Fruit fly (Drosophila melanogaster): Measurements from ENCODE around the gene CG32815.

CG32815 gene

DNA sequence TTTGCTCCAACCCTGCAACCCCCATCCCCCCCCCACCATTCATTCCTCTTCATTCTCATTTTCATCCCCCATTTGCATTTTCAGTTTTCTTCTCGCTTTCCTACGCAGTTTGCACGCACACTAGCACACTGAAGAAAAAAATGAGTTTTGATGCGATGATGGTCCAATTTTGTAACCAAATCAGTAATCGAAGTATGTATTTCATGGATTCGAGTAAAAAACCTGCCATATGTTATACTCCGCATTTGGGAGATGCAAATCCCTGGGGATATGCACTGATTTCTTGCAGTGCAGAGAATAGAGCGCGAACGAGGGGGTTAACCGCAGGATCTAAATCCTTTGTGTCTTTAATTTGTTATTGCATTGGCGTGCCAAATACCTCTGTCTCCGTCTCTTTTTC is 23.6 kb downstream of the CG32815 start (continued):
- TF ChIP-seq CG34422 (GFP tag; IDR thresholded peaks at IDR 0.05) (peak; percentile 61; the same call in 2 of the 3 replicates), Dip3 (GFP tag; optimal IDR thresholded peaks at IDR 0.05) (peak; percentile 28), CG8281 (tag; optimal IDR thresholded peaks at IDR 0.05) (peak; percentile 12), HLH3B (GFP tag; IDR thresholded peaks at IDR 0.05) (peak; percentile 71), tgo (GFP tag; IDR thresholded peaks at IDR 0.05) (peak; percentile 55; the same call in 2 of the 3 replicates), CG15696 (tag; optimal IDR thresholded peaks at IDR 0.05) (no peak), CG1024 (GFP tag; IDR thresholded peaks at IDR 0.05) (peak; percentile 55; the same call in 1 of the 2 replicates), Gug (GFP tag; IDR thresholded peaks at IDR 0.05) (peak; percentile 54; the same call in 2 of the 4 replicates), CG8089 (GFP tag; optimal IDR thresholded peaks at IDR 0.05) (peak; percentile 33), maf-S (GFP tag; optimal IDR thresholded peaks at IDR 0.05) (peak; percentile 6), ranshi (GFP tag; IDR thresholded peaks at IDR 0.05) (peak; percentile 59), Eip74EF (GFP tag; optimal IDR thresholded peaks at IDR 0.05) (no peak), Oaz (GFP tag; IDR thresholded peaks at IDR 0.05) (no peak), repo (GFP tag; optimal IDR thresholded peaks at IDR 0.05) (peak; percentile 2), CG18599 (GFP tag; optimal IDR thresholded peaks at IDR 0.05) (peak; percentile 81), zen2 (GFP tag; IDR thresholded peaks at IDR 0.05; ENCODE audit: partially characterized antibody) (no peak), CG9215 (GFP tag; IDR thresholded peaks at IDR 0.05) (peak; percentile 61), CG32532 (GFP tag; IDR thresholded peaks at IDR 0.05) (peak; percentile 65), lmd (GFP tag; IDR thresholded peaks at IDR 0.05) (peak; percentile 73), gcm2 (GFP tag; optimal IDR thresholded peaks at IDR 0.05) (no peak), da (GFP tag; optimal IDR thresholded peaks at IDR 0.05) (no peak), dm (GFP tag; optimal IDR thresholded peaks at IDR 0.05) (no peak), stc (GFP tag; IDR thresholded peaks at IDR 0.05) (peak; percentile 65; the same call in 1 of the 2 replicates), CG3407 (GFP tag; optimal IDR thresholded peaks at IDR 0.05) (no peak), Hmr (GFP tag; optimal IDR thresholded peaks at IDR 0.05) (peak; percentile 65), CG31365 (tag; optimal IDR thresholded peaks at IDR 0.05) (peak; percentile 15), CG12219 (GFP tag; optimal IDR thresholded peaks at IDR 0.05) (peak; percentile 57), CG4730 (GFP tag; IDR thresholded peaks at IDR 0.05) (peak; percentile 51; the same call in 1 of the 2 replicates), CG7839 (tag; optimal IDR thresholded peaks at IDR 0.05) (peak; percentile 74), mam (GFP tag; optimal IDR thresholded peaks at IDR 0.05) (peak; percentile 56), exex (tag; optimal IDR thresholded peaks at IDR 0.05) (no peak), Pdp1 (GFP tag; optimal IDR thresholded peaks at IDR 0.05) (peak in 1 of 2 experiments; percentile 59), CG2875 (GFP tag; optimal IDR thresholded peaks at IDR 0.05) (no peak), CG17328 (GFP tag; IDR thresholded peaks at IDR 0.05) (peak; percentile 56), fu2 (GFP tag; optimal IDR thresholded peaks at IDR 0.05) (peak; percentile 26), usp (GFP tag; optimal IDR thresholded peaks at IDR 0.05) (no peak), crp (GFP tag; optimal IDR thresholded peaks at IDR 0.05) (no peak), CG9609 (GFP tag; optimal IDR thresholded peaks at IDR 0.05) (peak; percentile 34), CG12659 (GFP tag; optimal IDR thresholded peaks at IDR 0.05) (peak; percentile 34), B-H1 (GFP tag; IDR thresholded peaks at IDR 0.05) (no peak; the same call in 2 of the 3 replicates), pho (GFP tag; optimal IDR thresholded peaks at IDR 0.05) (peak; percentile 30), vnd (GFP tag; IDR thresholded peaks at IDR 0.05; ENCODE audit: partially characterized antibody) (no peak), CG10565 (GFP tag; optimal IDR thresholded peaks at IDR 0.05) (no peak), Vsx1 (GFP tag; optimal IDR thresholded peaks at IDR 0.05) (no peak), wor (GFP tag; IDR thresholded peaks at IDR 0.05) (no peak), CG7745 (tag; optimal IDR thresholded peaks at IDR 0.05) (no peak), NC2β (GFP tag; optimal IDR thresholded peaks at IDR 0.05) (no peak), lov (optimal IDR thresholded peaks at IDR 0.05) (no peak), lov (GFP tag; IDR thresholded peaks at IDR 0.05) (no peak), ato (GFP tag; IDR thresholded peaks at IDR 0.05; ENCODE audit: partially characterized antibody) (no peak), pzg (GFP tag; optimal IDR thresholded peaks at IDR 0.05) (no peak)
